Fruit fly (Drosophila melanogaster) whole organism, embryonic: ENCODE data around the gene CG14227.
A peak's percentile ranks its signal among the peaks of the same experiment; 100 is the strongest.

Experiments
- Bgb ChIP-seq: fragments of 200-800 bp; sonication (Bioruptor generic); IDR thresholded peaks from 2 replicates; pipeline ENCODE4 v1.3.6; 2022; ENCODE audit warnings: missing biosample characterization, missing genetic modification characterization; ENCODE audit not compliant: partially characterized antibody
- C15 ChIP-seq: fragments of 200-800 bp; sonication (Bioruptor generic); IDR thresholded peaks from 3 replicates; pipeline ENCODE4 v1.3.6; 2022; ENCODE audit warnings: missing biosample characterization, missing genetic modification characterization
- CG10431 ChIP-seq: fragments of 200-800 bp; sonication (Bioruptor generic); optimal IDR thresholded peaks from 3 replicates; lab custom pipeline; 2018; ENCODE audit warnings: missing biosample characterization, mild to moderate bottlenecking, missing genetic modification characterization
- CG10462 ChIP-seq: fragments of 200-800 bp; sonication (Bioruptor generic); optimal IDR thresholded peaks from 2 replicates; lab custom pipeline; 2016; ENCODE audit warnings: missing biosample characterization, missing genetic modification characterization
- CG13775 ChIP-seq: fragments of 200-800 bp; sonication (Bioruptor generic); optimal IDR thresholded peaks from 3 replicates; lab custom pipeline; 2017; ENCODE audit warnings: missing biosample characterization, mild to moderate bottlenecking, missing genetic modification characterization
- CG14860 ChIP-seq: fragments of 200-800 bp; sonication (Bioruptor generic); IDR thresholded peaks from 3 replicates; pipeline ENCODE4 v1.3.6; 2022; ENCODE audit warnings: missing biosample characterization, missing genetic modification characterization; ENCODE audit not compliant: partially characterized antibody
- CG15514 ChIP-seq: fragments of 200-800 bp; sonication (Bioruptor generic); optimal IDR thresholded peaks from 3 replicates; lab custom pipeline; 2017; ENCODE audit warnings: missing biosample characterization, missing genetic modification characterization, mild to moderate bottlenecking, moderate library complexity, missing genetic modification reagents
- CG18262 ChIP-seq: fragments of 200-800 bp; optimal IDR thresholded peaks from 3 replicates; lab custom pipeline; 2019; ENCODE audit warnings: missing biosample characterization, mild to moderate bottlenecking, missing genetic modification characterization, moderate library complexity
- CG2678 ChIP-seq: fragments of 200-800 bp; sonication (Bioruptor generic); optimal IDR thresholded peaks from 3 replicates; lab custom pipeline; 2019; ENCODE audit warnings: missing biosample characterization, mild to moderate bottlenecking, missing genetic modification characterization, moderate library complexity
- CG2875 ChIP-seq: fragments of 200-800 bp; sonication (Bioruptor generic); optimal IDR thresholded peaks from 2 replicates; lab custom pipeline; 2017; ENCODE audit warnings: missing biosample characterization, mild to moderate bottlenecking, missing genetic modification characterization, missing genetic modification reagents
- CG31441 ChIP-seq: fragments of 200-800 bp; sonication (Bioruptor generic); IDR thresholded peaks from 2 replicates; pipeline ENCODE4 v1.3.6; 2022; ENCODE audit warnings: missing biosample characterization, missing genetic modification characterization
- CG33557 ChIP-seq: fragments of 200-800 bp; sonication (Bioruptor generic); optimal IDR thresholded peaks from 2 replicates; lab custom pipeline; 2019; ENCODE audit warnings: missing biosample characterization, mild to moderate bottlenecking, missing genetic modification characterization, moderate library complexity
- CG34224 ChIP-seq: fragments of 200-800 bp; sonication (Bioruptor generic); IDR thresholded peaks from 3 replicates; pipeline ENCODE4 v1.3.6; 2022; ENCODE audit warnings: missing biosample characterization, missing genetic modification characterization; ENCODE audit not compliant: partially characterized antibody
- CG6791 ChIP-seq: fragments of 200-800 bp; sonication (Bioruptor generic); IDR thresholded peaks from 3 replicates; pipeline ENCODE4 v1.3.6; 2022; ENCODE audit warnings: missing biosample characterization, missing genetic modification characterization; ENCODE audit not compliant: partially characterized antibody
- CG7839 ChIP-seq: fragments of 200-800 bp; sonication (Bioruptor generic); optimal IDR thresholded peaks from 3 replicates; lab custom pipeline; 2018; ENCODE audit warnings: missing biosample characterization, mild to moderate bottlenecking, missing genetic modification characterization, moderate library complexity
- CoRest ChIP-seq: fragments of 200-800 bp; sonication (Bioruptor generic); optimal IDR thresholded peaks from 3 replicates; lab custom pipeline; 2018; ENCODE audit warnings: missing biosample characterization, mild to moderate bottlenecking, missing genetic modification characterization, moderate library complexity
- Dek ChIP-seq: fragments of 200-800 bp; sonication (Bioruptor generic); optimal IDR thresholded peaks from 3 replicates; lab custom pipeline; 2019; ENCODE audit warnings: missing biosample characterization, mild to moderate bottlenecking, missing genetic modification characterization, moderate library complexity
- Doc3 ChIP-seq: fragments of 200-800 bp; sonication (Bioruptor generic); IDR thresholded peaks from 3 replicates; pipeline ENCODE4 v1.3.6; 2022; ENCODE audit warnings: missing biosample characterization, missing genetic modification characterization; ENCODE audit not compliant: partially characterized antibody
- Elba2 ChIP-seq: fragments of 200-800 bp; sonication (Bioruptor generic); optimal IDR thresholded peaks from 3 replicates; lab custom pipeline; 2016; ENCODE audit warnings: missing biosample characterization, missing genetic modification characterization
- Ets97D ChIP-seq: fragments of 200-800 bp; sonication (Bioruptor generic); optimal IDR thresholded peaks from 3 replicates; lab custom pipeline; 2016; ENCODE audit warnings: missing biosample characterization, missing genetic modification characterization
- GATAe ChIP-seq: fragments of 200-800 bp; sonication (Bioruptor generic); conservative IDR thresholded peaks from 2 replicates; pipeline ENCODE4 v1.3.6; 2022; ENCODE audit warnings: missing biosample characterization, missing genetic modification characterization
- HHEX ChIP-seq: fragments of 200-800 bp; sonication (Bioruptor generic); optimal IDR thresholded peaks from 3 replicates; lab custom pipeline; 2017; ENCODE audit warnings: missing biosample characterization, mild to moderate bottlenecking, missing genetic modification characterization, missing genetic modification reagents
- HLH4C ChIP-seq: fragments of 200-800 bp; sonication (Bioruptor generic); IDR thresholded peaks from 3 replicates; pipeline ENCODE4 v1.3.6; 2022; ENCODE audit warnings: missing biosample characterization, missing genetic modification characterization; ENCODE audit not compliant: partially characterized antibody
- Lhr ChIP-seq: fragments of 200-800 bp; sonication (Bioruptor generic); optimal IDR thresholded peaks from 3 replicates; lab custom pipeline; 2017; ENCODE audit warnings: mild to moderate bottlenecking, missing biosample characterization, missing genetic modification reagents, missing genetic modification characterization
- MESR4 ChIP-seq: fragments of 200-800 bp; sonication (Bioruptor generic); optimal IDR thresholded peaks from 2 replicates; lab custom pipeline; 2018; ENCODE audit warnings: missing biosample characterization, mild to moderate bottlenecking, missing genetic modification characterization, moderate library complexity
- Mad ChIP-seq: fragments of 200-800 bp; sonication (Bioruptor generic); optimal IDR thresholded peaks from 2 replicates; lab custom pipeline; 2016; ENCODE audit warnings: missing biosample characterization, missing genetic modification characterization
- Meics ChIP-seq: fragments of 200-800 bp; sonication (Bioruptor generic); optimal IDR thresholded peaks from 2 replicates; lab custom pipeline; 2017; ENCODE audit warnings: missing biosample characterization, mild to moderate bottlenecking, missing genetic modification characterization
- Pdp1 ChIP-seq, 2 experiments: fragments of 200-800 bp; sonication (Bioruptor generic); optimal IDR thresholded peaks; 3 replicates each; lab custom pipeline; 2016; ENCODE audit warnings: missing biosample characterization in 2 of 2, missing genetic modification characterization in 2 of 2, mild to moderate bottlenecking in 1 of 2, moderate library complexity in 1 of 2
- Rfx ChIP-seq: fragments of 200-800 bp; sonication (Bioruptor generic); IDR thresholded peaks from 2 replicates; pipeline ENCODE4 v1.3.6; 2022; ENCODE audit warnings: missing biosample characterization, missing genetic modification characterization
- Scr ChIP-seq: fragments of 200-800 bp; sonication (Bioruptor generic); IDR thresholded peaks from 2 replicates; pipeline ENCODE4 v1.3.6; 2022; ENCODE audit warnings: missing biosample characterization, missing genetic modification characterization; ENCODE audit not compliant: partially characterized antibody
- Sin3A ChIP-seq: fragments of >200 bp; optimal IDR thresholded peaks from 2 replicates; lab custom pipeline; 2018
- Stat92E ChIP-seq, 3 experiments: fragments of >200 bp in 2 of 3; fragments of 200-800 bp in 1 of 3; sonication (Bioruptor generic) in 1 of 3; optimal IDR thresholded peaks; 2 replicates each; lab custom pipeline; 2017 to 2019; ENCODE audit warnings: missing biosample characterization in 3 of 3, missing genetic modification characterization in 3 of 3, mild to moderate bottlenecking in 1 of 3, moderate library complexity in 1 of 3
- YL-1 ChIP-seq: fragments of 200-800 bp; sonication (Bioruptor generic); optimal IDR thresholded peaks from 3 replicates; lab custom pipeline; 2017; ENCODE audit warnings: missing biosample characterization, mild to moderate bottlenecking, missing genetic modification characterization
- bsh ChIP-seq, 2 experiments: fragments of 200-800 bp; sonication (Bioruptor generic); optimal IDR thresholded peaks; 2 replicates each; lab custom pipeline; 2017 to 2018; ENCODE audit warnings: mild to moderate bottlenecking in 2 of 2, missing biosample characterization in 2 of 2, missing genetic modification characterization in 2 of 2, moderate library complexity in 1 of 2
- dan ChIP-seq: fragments of 200-800 bp; sonication (Bioruptor generic); IDR thresholded peaks from 2 replicates; pipeline ENCODE4 v1.3.6; 2022; ENCODE audit warnings: missing biosample characterization, missing genetic modification characterization
- ftz-f1 ChIP-seq: fragments of 200-800 bp; sonication (Bioruptor generic); optimal IDR thresholded peaks from 2 replicates; lab custom pipeline; 2016; ENCODE audit warnings: missing biosample characterization, missing genetic modification characterization
- gfzf ChIP-seq: fragments of 200-800 bp; sonication (Bioruptor generic); optimal IDR thresholded peaks from 2 replicates; lab custom pipeline; 2016; ENCODE audit warnings: missing biosample characterization, mild to moderate bottlenecking, missing genetic modification characterization, moderate library complexity
- grau ChIP-seq: fragments of 200-800 bp; optimal IDR thresholded peaks from 3 replicates; lab custom pipeline; 2019; ENCODE audit warnings: missing biosample characterization, mild to moderate bottlenecking, missing genetic modification characterization, moderate library complexity
- klu ChIP-seq: fragments of 200-800 bp; sonication (Bioruptor generic); IDR thresholded peaks from 2 replicates; pipeline ENCODE4 v1.3.6; 2022; ENCODE audit warnings: missing biosample characterization, missing genetic modification characterization
- mirr ChIP-seq: fragments of 200-800 bp; sonication (Bioruptor generic); optimal IDR thresholded peaks from 3 replicates; lab custom pipeline; 2018; ENCODE audit warnings: missing biosample characterization, mild to moderate bottlenecking, missing genetic modification characterization
- ranshi ChIP-seq: fragments of 200-800 bp; sonication (Bioruptor generic); IDR thresholded peaks from 2 replicates; pipeline ENCODE4 v1.3.6; 2022; ENCODE audit warnings: missing biosample characterization, missing genetic modification characterization
- sr ChIP-seq: fragments of 200-800 bp; sonication (Bioruptor generic); IDR thresholded peaks from 3 replicates; pipeline ENCODE4 v1.3.6; 2022; ENCODE audit warnings: missing biosample characterization, missing genetic modification characterization
- tin ChIP-seq: fragments of 200-800 bp; sonication (Bioruptor generic); optimal IDR thresholded peaks from 3 replicates; lab custom pipeline; 2016; ENCODE audit warnings: missing biosample characterization, missing genetic modification characterization
- tio ChIP-seq: fragments of 200-800 bp; sonication (Bioruptor generic); optimal IDR thresholded peaks from 2 replicates; lab custom pipeline; 2017; ENCODE audit warnings: missing biosample characterization, missing genetic modification characterization, inconsistent platforms
- unc-4 ChIP-seq: fragments of 200-800 bp; sonication (Bioruptor generic); IDR thresholded peaks from 2 replicates; pipeline ENCODE4 v1.3.6; 2022; ENCODE audit warnings: missing biosample characterization, missing genetic modification characterization; ENCODE audit not compliant: partially characterized antibody
- unpg ChIP-seq: fragments of 200-800 bp; sonication (Bioruptor generic); optimal IDR thresholded peaks from 3 replicates; lab custom pipeline; 2018; ENCODE audit warnings: missing biosample characterization, mild to moderate bottlenecking, missing genetic modification characterization, moderate library complexity
- zen ChIP-seq: fragments of 200-800 bp; sonication (Bioruptor generic); optimal IDR thresholded peaks from 3 replicates; lab custom pipeline; 2018; ENCODE audit warnings: missing biosample characterization, mild to moderate bottlenecking, missing genetic modification characterization, moderate library complexity
- zen2 ChIP-seq: fragments of 200-800 bp; sonication (Bioruptor generic); IDR thresholded peaks from 3 replicates; pipeline ENCODE4 v1.3.6; 2022; ENCODE audit warnings: missing biosample characterization, missing genetic modification characterization; ENCODE audit not compliant: partially characterized antibody

CG14227 gene

DNA sequence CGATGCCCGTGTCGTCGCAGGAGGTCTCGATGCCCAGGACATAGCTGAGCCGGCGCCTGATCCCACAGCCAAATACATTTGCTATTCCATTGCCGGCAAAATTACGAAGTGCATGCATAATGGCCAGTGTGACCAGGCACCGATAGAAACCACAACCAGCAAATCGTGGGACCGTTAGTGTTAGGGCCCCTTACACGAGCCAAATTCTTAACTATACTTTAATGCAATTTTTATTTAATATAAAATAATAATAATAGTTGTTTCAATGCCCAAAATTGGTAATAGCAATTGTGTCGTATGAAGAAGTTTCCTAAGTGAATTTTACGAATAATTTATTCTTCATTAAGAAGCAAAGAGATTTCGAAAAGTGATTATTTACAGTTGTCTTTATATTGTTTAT, 12.9 kb upstream of the CG14227 start, which contains the start of gene Tcs4 (continued):
- peak; percentile 43 for TF ChIP-seq CG7839 (tag; lab: Kevin White, UChicago)
- peak; percentile 72; the same call in 2 of the 3 replicates for TF ChIP-seq CG6791 (GFP tag; lab: Robert Waterston, UW)
- TF ChIP-seq CG18262 (tag; lab: Kevin White, UChicago): peak; percentile 37
- no peak for TF ChIP-seq sr
- no peak for TF ChIP-seq ftz-f1
- no peak for TF ChIP-seq CG10462 (GFP tag; lab: Kevin White, UChicago)
- TF ChIP-seq Dek (tag; lab: Kevin White, UChicago): peak; percentile 15
- no peak for TF ChIP-seq klu (GFP tag; lab: Robert Waterston, UW)
- TF ChIP-seq CG2875: no peak
- TF ChIP-seq YL-1: peak; percentile 48
- peak; percentile 48 for TF ChIP-seq grau
- TF ChIP-seq CG15514 (GFP tag; lab: Kevin White, UChicago): peak; percentile 16
- TF ChIP-seq unc-4 (GFP tag; lab: Robert Waterston, UW): peak; percentile 46; the same call in 1 of the 2 replicates
- TF ChIP-seq unpg (GFP tag; lab: Kevin White, UChicago): peak; percentile 45
- TF ChIP-seq zen2: peak; percentile 60; the same call in 2 of the 3 replicates
- no peak for TF ChIP-seq Lhr (GFP tag; lab: Kevin White, UChicago)
- TF ChIP-seq tio: no peak
- peak; percentile 22 for TF ChIP-seq zen (tag; lab: Kevin White, UChicago)
- TF ChIP-seq Meics: peak; percentile 28
- TF ChIP-seq Sin3A: peak; percentile 12
- peak; percentile 25 for TF ChIP-seq Elba2
- no peak for TF ChIP-seq Ets97D (GFP tag; lab: Kevin White, UChicago)
- peak in 1 of 2 experiments; percentile 83 for TF ChIP-seq Pdp1 (GFP tag; optimal IDR thresholded peaks at IDR 0.05; lab: Kevin White, UChicago)
- TF ChIP-seq Doc3 (GFP tag; lab: Robert Waterston, UW): 0 out of 3 replicates have a peak, but pooled peaks have one; percentile 48
- TF ChIP-seq CG31441 (GFP tag; lab: Robert Waterston, UW): 0 out of 2 replicates have a peak, but pooled peaks have one; percentile 22
- TF ChIP-seq CG14860 (GFP tag; lab: Robert Waterston, UW): 0 out of 3 replicates have a peak, but pooled peaks have one; percentile 22
- peak; percentile 31; the same call in 1 of the 2 replicates for TF ChIP-seq Bgb (GFP tag; lab: Robert Waterston, UW)
- TF ChIP-seq tin (GFP tag; lab: Kevin White, UChicago): peak; percentile 29
- TF ChIP-seq CG13775 (GFP tag; lab: Kevin White, UChicago): peak; percentile 22
- no peak for TF ChIP-seq HHEX (GFP tag; lab: Kevin White, UChicago)
- peak; percentile 59 for TF ChIP-seq Scr
- TF ChIP-seq CG10431 (GFP tag; lab: Kevin White, UChicago): no peak
- TF ChIP-seq HLH4C (GFP tag; lab: Robert Waterston, UW): peak; percentile 48; the same call in 2 of the 3 replicates
- peak; percentile 63 for TF ChIP-seq gfzf
- TF ChIP-seq ranshi (GFP tag; lab: Robert Waterston, UW): 0 out of 2 replicates have a peak, but pooled peaks have one; percentile 12
- no peak for TF ChIP-seq CG33557 (GFP tag; lab: Kevin White, UChicago)
- 0 out of 2 replicates have a peak, but pooled peaks have one; percentile 29 for TF ChIP-seq Rfx (GFP tag; lab: Robert Waterston, UW)
- TF ChIP-seq CoRest (tag; lab: Kevin White, UChicago): peak; percentile 29
- no peak for TF ChIP-seq Mad (GFP tag; lab: Kevin White, UChicago)
- no peak for TF ChIP-seq GATAe
- no peak for TF ChIP-seq dan (GFP tag; lab: Robert Waterston, UW)
- TF ChIP-seq mirr (GFP tag; lab: Kevin White, UChicago): no peak
- peak; percentile 80 for TF ChIP-seq CG34224 (GFP tag; lab: Robert Waterston, UW)
- no peak for TF ChIP-seq Stat92E (GFP tag; optimal IDR thresholded peaks at IDR 0.05; lab: Kevin White, UChicago)
- no peak for TF ChIP-seq CG2678
- TF ChIP-seq C15 (GFP tag; lab: Robert Waterston, UW): no peak
- TF ChIP-seq bsh (GFP tag; optimal IDR thresholded peaks at IDR 0.05; lab: Kevin White, UChicago): peak in 1 of 2 experiments; percentile 33
- peak; percentile 44 for TF ChIP-seq MESR4 (GFP tag; lab: Kevin White, UChicago)
